Fruit fly (Drosophila melanogaster) S2 (cell line): ENCODE results near the gene mAcon1.

ENCODE experiments used
- CG8478 ChIP-seq: fragments of >200 bp; optimal IDR thresholded peaks from 2 replicates; lab custom pipeline; 2018
- CTCF ChIP-seq, 2 experiments: fragments of >200 bp; optimal IDR thresholded peaks; 2 replicates each; lab custom pipeline; 2018

The mAcon1 gene

dm6 chr2L:21168295-21169159 lies at the start of gene mAcon1, which contains the start of the genes CG43345 and CG43346:
TSS of gene mAcon1 (plus strand) at chr2L:21168570.
TSS of gene CG43345 (minus strand) at chr2L:21168581.
TSS of gene CG43346 (minus strand) at chr2L:21168581.
- TF ChIP-seq CTCF (optimal IDR thresholded peaks at IDR 0.05; lab: Kevin White, UChicago): no peak
- TF ChIP-seq CG8478: no peak

dm6 chr2L:21135764-21136163 lies 32.6 kb upstream of the mAcon1 start:
- TF ChIP-seq CG8478: no peak
- TF ChIP-seq CTCF (optimal IDR thresholded peaks at IDR 0.05; lab: Kevin White, UChicago): no peak

- TF ChIP-seq CTCF (optimal IDR thresholded peaks at IDR 0.05; lab: Kevin White, UChicago) (no peak), CG8478 (no peak)
Observed at dm6 chr2L:21141714-21142500, 26.5 kb upstream of the mAcon1 start, which contains the start of gene Dap160. TSS of gene Dap160 (minus strand) at chr2L:21142347.

- TF ChIP-seq CTCF (optimal IDR thresholded peaks at IDR 0.05; lab: Kevin White, UChicago): no peak
- no peak for TF ChIP-seq CG8478
Observed at dm6 chr2L:21142501-21142849, 25.9 kb upstream of the mAcon1 start.

- TF ChIP-seq CG8478: no peak
- no peak for TF ChIP-seq CTCF (optimal IDR thresholded peaks at IDR 0.05; lab: Kevin White, UChicago)
Observed at dm6 chr2L:21142972-21143385, 25.4 kb upstream of the mAcon1 start, which contains the start of gene pths. TSS of gene pths (plus strand) at chr2L:21143229.

dm6 chr2L:21148242-21148641 lies 20.1 kb upstream of the mAcon1 start, which contains the start of gene del:
TSS of gene del (minus strand) at chr2L:21148546.
- TF ChIP-seq CTCF (optimal IDR thresholded peaks at IDR 0.05; lab: Kevin White, UChicago) (no peak), CG8478 (no peak)

- TF ChIP-seq CG8478 (no peak), CTCF (optimal IDR thresholded peaks at IDR 0.05; lab: Kevin White, UChicago) (no peak)
Observed at dm6 chr2L:21149053-21149452, 19.3 kb upstream of the mAcon1 start.

- TF ChIP-seq CTCF (optimal IDR thresholded peaks at IDR 0.05; lab: Kevin White, UChicago) (no peak), CG8478 (no peak)
Observed at dm6 chr2L:21153844-21154243, 14.5 kb upstream of the mAcon1 start.

- TF ChIP-seq CG8478: no peak
- no peak for TF ChIP-seq CTCF (optimal IDR thresholded peaks at IDR 0.05; lab: Kevin White, UChicago)
Observed at dm6 chr2L:21156156-21157040, 12.0 kb upstream of the mAcon1 start, which contains the start of the genes Mpp6 and E2f2. TSS of gene Mpp6 (plus strand) at chr2L:21156288. TSS of gene E2f2 (minus strand) at chr2L:21156749.

- no peak for TF ChIP-seq CTCF (optimal IDR thresholded peaks at IDR 0.05; lab: Kevin White, UChicago)
- no peak for TF ChIP-seq CG8478
Observed at dm6 chr2L:21158554-21158953, 9.8 kb upstream of the mAcon1 start, which contains the start of the genes Coq3 and Pld3. TSS of gene Coq3 (minus strand) at chr2L:21158611. TSS of gene Pld3 (plus strand) at chr2L:21158847.

- no peak for TF ChIP-seq CTCF (optimal IDR thresholded peaks at IDR 0.05; lab: Kevin White, UChicago)
- no peak for TF ChIP-seq CG8478
Observed at dm6 chr2L:21162875-21163274, 5.5 kb upstream of the mAcon1 start, which contains the start of gene Nbr. TSS of gene Nbr (minus strand) at chr2L:21163083.

- TF ChIP-seq CG8478 (no peak), CTCF (optimal IDR thresholded peaks at IDR 0.05; lab: Kevin White, UChicago) (no peak)
Observed at dm6 chr2L:21163311-21163842, 5.0 kb upstream of the mAcon1 start, which contains the start of gene Noc2. TSS of gene Noc2 (plus strand) at chr2L:21163641.

dm6 chr2L:21166422-21166821 lies 1.9 kb upstream of the mAcon1 start:
- no peak for TF ChIP-seq CG8478
- no peak for TF ChIP-seq CTCF (optimal IDR thresholded peaks at IDR 0.05; lab: Kevin White, UChicago)

- TF ChIP-seq CTCF (optimal IDR thresholded peaks at IDR 0.05; lab: Kevin White, UChicago) (no peak), CG8478 (no peak)
Observed at dm6 chr2L:21169160-21169624, 822 bp downstream of the mAcon1 start.
